Worm (Caenorhabditis elegans) whole organism, L2 larva: ENCODE results near the gene srh-179.
A peak's percentile ranks its signal among the peaks of the same experiment; 100 is the strongest.
"Not testable (repeated sequence)": the region's sequence is repeated elsewhere in the genome, so short reads cannot be mapped to it uniquely, and the experiment has no call there.

Experiments
- C34F6.9 ChIP-seq: fragments of 150-350 bp; optimal IDR thresholded peaks from 2 replicates; lab custom pipeline; 2014; ENCODE audit warnings: missing biosample characterization, missing genetic modification characterization
- alr-1 ChIP-seq: fragments of 150-350 bp; optimal IDR thresholded peaks from 2 replicates; lab custom pipeline; 2014; ENCODE audit warnings: missing biosample characterization, missing genetic modification characterization
- aly-2 ChIP-seq: fragments of 150-350 bp; optimal IDR thresholded peaks from 2 replicates; lab custom pipeline; 2014; ENCODE audit warnings: missing biosample characterization, missing genetic modification characterization
- ama-1 ChIP-seq: fragments of 150-350 bp; optimal IDR thresholded peaks from 2 replicates; lab custom pipeline; 2018; ENCODE audit warnings: inconsistent platforms
- blmp-1 ChIP-seq: sonication (generic microtip); optimal IDR thresholded peaks from 2 replicates; lab custom pipeline; 2017; ENCODE audit warnings: missing genetic modification characterization, mild to moderate bottlenecking, missing compliant biosample characterization, antibody characterized with exemption, moderate library complexity; ENCODE audit not compliant: insufficient read depth
- dmd-4 ChIP-seq: sonication (generic microtip); optimal IDR thresholded peaks from 2 replicates; lab custom pipeline; 2017; ENCODE audit warnings: missing biosample characterization, missing genetic modification characterization
- egl-27 ChIP-seq: sonication (generic microtip); optimal IDR thresholded peaks from 3 replicates; lab custom pipeline; 2017; ENCODE audit warnings: missing biosample characterization, missing genetic modification reagents, missing genetic modification characterization
- elt-1 ChIP-seq: fragments of 150-350 bp; optimal IDR thresholded peaks from 2 replicates; lab custom pipeline; 2014; ENCODE audit warnings: missing biosample characterization, missing genetic modification characterization
- elt-3 ChIP-seq: sonication (generic microtip); optimal IDR thresholded peaks from 2 replicates; lab custom pipeline; 2017; ENCODE audit warnings: missing biosample characterization, missing genetic modification characterization
- fos-1 ChIP-seq: fragments of 150-350 bp; optimal IDR thresholded peaks from 2 replicates; lab custom pipeline; 2014; ENCODE audit warnings: missing biosample characterization, missing genetic modification characterization
- gmeb-1 ChIP-seq: fragments of 150-350 bp; optimal IDR thresholded peaks from 2 replicates; lab custom pipeline; 2014; ENCODE audit warnings: missing biosample characterization, missing genetic modification characterization
- lin-11 ChIP-seq: fragments of 150-350 bp; sonication (generic microtip); optimal IDR thresholded peaks from 2 replicates; lab custom pipeline; 2014; ENCODE audit warnings: missing biosample characterization, missing genetic modification characterization, inconsistent platforms, mixed read lengths
- lin-13 ChIP-seq: fragments of 150-350 bp; optimal IDR thresholded peaks from 2 replicates; lab custom pipeline; 2014; ENCODE audit warnings: missing biosample characterization, missing genetic modification reagents, missing genetic modification characterization
- lin-39 ChIP-seq: fragments of 150-350 bp; optimal IDR thresholded peaks from 2 replicates; lab custom pipeline; 2014; ENCODE audit warnings: missing biosample characterization, missing genetic modification reagents, missing genetic modification characterization
- lsy-2 ChIP-seq, 2 experiments: fragments of 150-350 bp in 1 of 2; sonication (generic microtip) in 1 of 2; optimal IDR thresholded peaks; 2 replicates each; lab custom pipeline; 2014 to 2017; ENCODE audit warnings: missing biosample characterization in 2 of 2, missing genetic modification characterization in 2 of 2
- mab-5 ChIP-seq: fragments of 150-350 bp; optimal IDR thresholded peaks from 2 replicates; lab custom pipeline; 2014; ENCODE audit warnings: missing biosample characterization, missing genetic modification characterization
- mbf-1 ChIP-seq: sonication (generic microtip); optimal IDR thresholded peaks from 2 replicates; lab custom pipeline; 2017; ENCODE audit warnings: missing biosample characterization, missing genetic modification characterization
- mdl-1 ChIP-seq, 2 experiments: fragments of 150-350 bp in 1 of 2; sonication (generic microtip) in 1 of 2; optimal IDR thresholded peaks; 2 replicates each; lab custom pipeline; 2017; ENCODE audit warnings: missing biosample characterization in 2 of 2, missing genetic modification characterization in 2 of 2
- nhr-10 ChIP-seq: sonication (generic microtip); optimal IDR thresholded peaks from 2 replicates; lab custom pipeline; 2017; ENCODE audit warnings: missing biosample characterization, missing genetic modification characterization
- nhr-11 ChIP-seq: fragments of 150-350 bp; optimal IDR thresholded peaks from 2 replicates; lab custom pipeline; 2014; ENCODE audit warnings: missing biosample characterization, missing genetic modification characterization
- nhr-12 ChIP-seq: fragments of 150-350 bp; optimal IDR thresholded peaks from 2 replicates; lab custom pipeline; 2014; ENCODE audit warnings: missing biosample characterization, missing genetic modification characterization
- nhr-129 ChIP-seq: fragments of 150-350 bp; optimal IDR thresholded peaks from 2 replicates; lab custom pipeline; 2014; ENCODE audit warnings: missing biosample characterization, missing genetic modification characterization
- nhr-21 ChIP-seq: fragments of 150-350 bp; optimal IDR thresholded peaks from 2 replicates; lab custom pipeline; 2014; ENCODE audit warnings: missing biosample characterization, missing genetic modification characterization
- nhr-23 ChIP-seq: fragments of 150-350 bp; optimal IDR thresholded peaks from 2 replicates; lab custom pipeline; 2014; ENCODE audit warnings: missing biosample characterization, missing genetic modification reagents, missing genetic modification characterization
- nhr-237 ChIP-seq: fragments of 150-350 bp; optimal IDR thresholded peaks from 2 replicates; lab custom pipeline; 2014; ENCODE audit warnings: missing biosample characterization, missing genetic modification characterization
- nhr-6 ChIP-seq: fragments of 150-350 bp; optimal IDR thresholded peaks from 2 replicates; lab custom pipeline; 2014; ENCODE audit warnings: missing biosample characterization, missing genetic modification characterization
- peb-1 ChIP-seq: fragments of 150-350 bp; optimal IDR thresholded peaks from 2 replicates; lab custom pipeline; 2014; ENCODE audit warnings: missing biosample characterization, missing genetic modification characterization
- sem-4 ChIP-seq: fragments of 150-350 bp; optimal IDR thresholded peaks from 2 replicates; lab custom pipeline; 2014; ENCODE audit warnings: missing biosample characterization, missing genetic modification reagents, missing genetic modification characterization
- sma-3 ChIP-seq: sonication (generic microtip); optimal IDR thresholded peaks from 2 replicates; lab custom pipeline; 2016; ENCODE audit warnings: missing genetic modification reagents, missing genetic modification characterization, missing compliant biosample characterization
- sma-9 ChIP-seq, 2 experiments: fragments of 150-350 bp in 1 of 2; sonication (generic microtip) in 1 of 2; optimal IDR thresholded peaks; 2 replicates each; lab custom pipeline; 2014 to 2016; ENCODE audit warnings: missing genetic modification characterization in 2 of 2, mild to moderate bottlenecking in 1 of 2, missing biosample characterization in 1 of 2, missing compliant biosample characterization in 1 of 2, missing genetic modification reagents in 1 of 2, moderate library complexity in 1 of 2
- snpc-4 ChIP-seq: fragments of 150-350 bp; optimal IDR thresholded peaks from 2 replicates; lab custom pipeline; 2014; ENCODE audit warnings: missing biosample characterization, missing genetic modification characterization
- unc-55 ChIP-seq: fragments of 150-350 bp; sonication (generic microtip); optimal IDR thresholded peaks from 3 replicates; lab custom pipeline; 2014; ENCODE audit warnings: missing biosample characterization, missing genetic modification reagents, missing genetic modification characterization
- zag-1 ChIP-seq: fragments of 150-350 bp; optimal IDR thresholded peaks from 2 replicates; lab custom pipeline; 2014; ENCODE audit warnings: missing biosample characterization, missing genetic modification characterization
- ztf-1 ChIP-seq: fragments of 200-800 bp; sonication (Bioruptor generic); conservative IDR thresholded peaks from 2 replicates; pipeline ENCODE4 v1.3.6; 2022; ENCODE audit warnings: missing genetic modification characterization, missing compliant biosample characterization

The srh-179 gene

DNA sequence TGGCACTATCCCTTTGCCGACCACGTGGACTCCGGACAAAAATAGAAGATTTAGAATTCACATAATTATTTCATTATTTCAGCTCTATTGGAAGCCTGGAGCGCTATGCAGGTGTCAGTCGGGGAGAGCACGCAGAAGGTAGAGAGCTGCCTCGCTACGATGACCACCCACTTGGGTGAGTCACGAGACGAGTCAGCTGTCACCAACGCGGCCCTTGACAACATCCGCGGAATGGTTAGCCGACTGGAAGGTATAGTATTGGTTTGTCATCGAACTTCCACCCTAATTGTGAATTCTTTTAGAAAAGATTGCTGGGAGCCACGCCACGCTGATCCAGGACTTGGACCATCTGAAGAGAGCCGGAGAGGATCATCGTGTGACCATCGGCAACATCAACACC lies 36.7 kb upstream of the srh-179 start, which contains the start of gene ZK262.9:
ZK262.9 (plus strand) TSS at position 301 of the 400 bp plus-strand sequence.
- TF ChIP-seq nhr-129; nhr-23; mab-5 (tag; lab: Kevin White, UChicago): not testable (repeated sequence)

DNA sequence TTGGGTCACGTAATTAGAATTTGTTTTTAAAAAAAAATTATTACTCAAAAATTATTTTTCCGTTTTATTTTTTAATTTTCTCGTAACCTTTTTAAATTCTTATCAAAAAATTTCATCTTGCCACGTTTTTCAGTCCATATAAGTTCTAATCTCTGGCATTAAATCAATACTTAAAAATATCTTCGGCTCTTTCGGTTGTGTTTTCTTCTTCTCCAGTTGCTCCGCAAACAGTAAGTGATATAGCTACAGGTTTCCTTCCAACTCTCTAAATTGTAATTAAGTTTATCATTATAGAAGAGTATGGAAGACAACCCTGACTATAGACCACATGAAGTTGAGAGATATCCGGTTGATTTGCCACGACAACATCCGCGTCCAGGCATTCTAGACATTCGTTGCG lies 32.1 kb upstream of the srh-179 start, which contains the start of gene ZK228.1:
ZK228.1 (plus strand) TSS at position 301 of the 400 bp plus-strand sequence.
- TF ChIP-seq lin-11: no peak
- no peak for TF ChIP-seq blmp-1 (tag; lab: Kevin White, UChicago)
- TF ChIP-seq nhr-11 (tag; lab: Kevin White, UChicago): no peak
- TF ChIP-seq lin-39: no peak
- no peak for TF ChIP-seq gmeb-1 (tag; lab: Kevin White, UChicago)
- no peak for TF ChIP-seq alr-1
- no peak for TF ChIP-seq peb-1 (tag; lab: Kevin White, UChicago)
- TF ChIP-seq zag-1: no peak
- no peak for TF ChIP-seq nhr-12
- TF ChIP-seq lsy-2 (tag; optimal IDR thresholded peaks at IDR 0.05; lab: Kevin White, UChicago): no peak
- no peak for TF ChIP-seq nhr-21
- no peak for TF ChIP-seq nhr-237 (tag; lab: Kevin White, UChicago)
- no peak for TF ChIP-seq dmd-4
- TF ChIP-seq nhr-10 (tag; lab: Kevin White, UChicago): no peak

DNA sequence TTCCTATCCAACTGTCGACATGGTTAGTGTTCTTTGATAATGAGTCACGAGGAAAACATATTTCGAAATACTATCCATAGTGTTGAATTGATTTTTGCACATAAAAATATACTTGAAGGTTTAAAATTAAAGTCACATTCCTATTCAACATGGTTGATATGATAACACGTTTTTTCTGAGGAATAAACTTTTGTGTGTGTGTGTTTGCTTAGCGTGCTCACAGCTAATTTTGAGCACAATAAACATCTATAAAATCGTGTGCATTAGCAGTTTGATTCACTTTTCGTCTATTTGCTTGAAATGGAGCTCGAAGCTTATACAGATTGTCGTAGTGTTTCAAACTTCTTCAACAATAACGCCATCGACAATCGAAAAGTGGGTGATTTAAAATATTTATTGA lies 19.6 kb upstream of the srh-179 start, which contains the start of gene ZK228.10:
ZK228.10 (plus strand) TSS at position 301 of the 400 bp plus-strand sequence.
- no peak for TF ChIP-seq lin-39
- no peak for TF ChIP-seq dmd-4
- no peak for TF ChIP-seq mbf-1 (tag; lab: Kevin White, UChicago)
- no peak for TF ChIP-seq unc-55
- TF ChIP-seq elt-3 (tag; lab: Kevin White, UChicago): no peak
- no peak for TF ChIP-seq peb-1 (tag; lab: Kevin White, UChicago)
- TF ChIP-seq nhr-10 (tag; lab: Kevin White, UChicago): no peak
- no peak for TF ChIP-seq zag-1
- TF ChIP-seq snpc-4 (tag; lab: Kevin White, UChicago): no peak
- TF ChIP-seq egl-27 (tag; lab: Kevin White, UChicago): no peak
- no peak for TF ChIP-seq sma-3 (GFP tag; lab: Kevin White, UChicago)
- TF ChIP-seq mdl-1 (tag; optimal IDR thresholded peaks at IDR 0.05; lab: Kevin White, UChicago): no peak
- TF ChIP-seq, all 48 proteins: peak for 0

ce11 chrV:18461200-18461728 lies 14.9 kb upstream of the srh-179 start, which contains the start of gene ZK228.3:
Gene ZK228.3 (minus strand): TSS chrV:18461250.
- no peak for TF ChIP-seq elt-1 (tag; lab: Kevin White, UChicago)
- TF ChIP-seq mab-5 (tag; lab: Kevin White, UChicago): no peak
- peak; percentile 53 for TF ChIP-seq sma-9 (GFP tag; optimal IDR thresholded peaks at IDR 0.05; lab: Kevin White, UChicago)
- no peak for TF ChIP-seq sma-9 (tag; optimal IDR thresholded peaks at IDR 0.05; lab: Kevin White, UChicago)
- no peak for TF ChIP-seq egl-27 (tag; lab: Kevin White, UChicago)
- TF ChIP-seq fos-1 (tag; lab: Kevin White, UChicago): peak; percentile 86
- TF ChIP-seq blmp-1 (tag; lab: Kevin White, UChicago): peak; percentile 8
- TF ChIP-seq unc-55: no peak
- peak; percentile 13 for TF ChIP-seq gmeb-1 (tag; lab: Kevin White, UChicago)
- no peak for TF ChIP-seq nhr-11 (tag; lab: Kevin White, UChicago)

- TF ChIP-seq fos-1 (tag; lab: Kevin White, UChicago) (peak; percentile 63), gmeb-1 (tag; lab: Kevin White, UChicago) (peak; percentile 9), nhr-23 (no peak)
These were observed 13.8 kb upstream of the srh-179 start, which contains the start of gene ZK228.4 for ce11 chrV:18462365-18462837. Gene ZK228.4 (plus strand): TSS chrV:18462787.

DNA sequence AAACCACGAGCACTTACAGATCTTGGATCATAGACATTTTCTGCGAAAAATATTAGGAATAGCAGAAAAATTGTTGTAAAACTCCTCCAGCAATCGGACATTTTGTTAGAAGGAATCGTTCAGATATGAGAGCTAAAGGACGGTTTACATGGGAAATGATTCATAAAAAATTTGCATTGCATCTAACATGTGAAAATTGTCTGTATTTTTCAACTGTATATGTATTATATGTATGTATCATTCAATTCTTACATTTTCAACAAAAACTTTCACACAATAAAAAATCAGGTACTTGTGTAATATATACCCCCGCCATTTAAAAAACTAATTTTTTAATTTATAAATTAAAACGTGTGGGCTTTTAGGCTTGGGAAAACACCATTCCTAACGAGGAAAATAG lies 8.1 kb upstream of the srh-179 start, which contains the start of gene ZK228.13:
ZK228.13 (minus strand) TSS at position 101 of the 400 bp plus-strand sequence.
- no peak for TF ChIP-seq peb-1 (tag; lab: Kevin White, UChicago)
- no peak for TF ChIP-seq C34F6.9 (tag; lab: Kevin White, UChicago)
- no peak for TF ChIP-seq snpc-4 (tag; lab: Kevin White, UChicago)
- no peak for TF ChIP-seq dmd-4
- TF ChIP-seq ama-1: no peak
- TF ChIP-seq elt-1 (tag; lab: Kevin White, UChicago): no peak
- no peak for TF ChIP-seq lin-13 (GFP tag; lab: Kevin White, UChicago)
- TF ChIP-seq lin-11: no peak
- no peak for TF ChIP-seq unc-55
- no peak for TF ChIP-seq nhr-23
- TF ChIP-seq ztf-1: no peak
- no peak for TF ChIP-seq mab-5 (tag; lab: Kevin White, UChicago)
- no peak for TF ChIP-seq nhr-6 (tag; lab: Kevin White, UChicago)
- no peak for TF ChIP-seq aly-2 (tag; lab: Kevin White, UChicago)
- no peak for TF ChIP-seq zag-1
- no peak for TF ChIP-seq nhr-237 (tag; lab: Kevin White, UChicago)
- TF ChIP-seq sem-4: no peak
- no peak for TF ChIP-seq alr-1
- TF ChIP-seq gmeb-1 (tag; lab: Kevin White, UChicago): no peak
